Fruit fly (Drosophila melanogaster): ENCODE measurements around the gene CG13887.

The CG13887 gene

DNA sequence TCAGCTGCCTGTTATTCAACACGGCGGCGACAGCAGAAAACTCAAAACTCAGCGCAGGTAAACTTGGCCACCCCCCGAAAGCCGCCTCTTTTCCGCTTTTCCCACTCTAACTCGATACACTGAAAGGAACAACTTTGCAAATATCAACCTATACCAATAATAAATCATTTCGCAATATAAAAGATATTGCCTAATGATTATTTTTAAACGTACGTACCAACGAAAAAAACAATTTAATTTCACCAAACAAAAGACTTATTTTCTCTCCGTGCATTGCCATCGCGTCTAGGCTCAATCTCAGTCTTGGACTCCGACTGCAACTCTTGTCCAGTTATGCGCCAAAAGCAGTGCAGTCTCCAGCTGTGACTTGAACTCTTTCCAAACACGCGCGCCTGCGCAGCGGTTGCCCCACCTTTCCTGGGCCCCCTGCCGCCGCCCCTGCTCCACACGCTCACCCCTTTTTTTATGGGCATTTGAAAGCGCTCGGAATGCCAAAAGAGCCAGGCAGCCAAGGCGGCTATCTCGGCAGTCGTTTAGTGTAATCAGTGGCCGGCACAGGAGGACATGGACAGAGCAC, 31.9 kb upstream of the CG13887 start (continued):
- no peak for TF ChIP-seq CG31388 (GFP tag; optimal IDR thresholded peaks at IDR 0.05)
- peak; percentile 87 for TF ChIP-seq vvl (GFP tag; IDR thresholded peaks at IDR 0.05)
- TF ChIP-seq ara (GFP tag; IDR thresholded peaks at IDR 0.05), result peak; percentile 83
- TF ChIP-seq CG12744 (GFP tag; optimal IDR thresholded peaks at IDR 0.05), result no peak
- TF ChIP-seq CG18011 (GFP tag; optimal IDR thresholded peaks at IDR 0.05), result no peak
- peak; percentile 42; the same call in 1 of the 2 replicates for TF ChIP-seq ap (GFP tag; IDR thresholded peaks at IDR 0.05)
- TF ChIP-seq Six4 (GFP tag; optimal IDR thresholded peaks at IDR 0.05), result peak; percentile 43
- peak; percentile 71 for TF ChIP-seq CG8388 (GFP tag; optimal IDR thresholded peaks at IDR 0.05)
- TF ChIP-seq slou (GFP tag; optimal IDR thresholded peaks at IDR 0.05), result no peak
- TF ChIP-seq CG3726 (GFP tag; IDR thresholded peaks at IDR 0.05), result peak; percentile 56; the same call in 1 of the 3 replicates
- TF ChIP-seq Elba2 (GFP tag; optimal IDR thresholded peaks at IDR 0.05), result no peak
- peak; percentile 34; the same call in 1 of the 2 replicates for TF ChIP-seq Oaz (GFP tag; IDR thresholded peaks at IDR 0.05)
- no peak for TF ChIP-seq CG16779 (GFP tag; IDR thresholded peaks at IDR 0.05)
- no peak; the same call in 2 of the 3 replicates for TF ChIP-seq B-H1 (GFP tag; IDR thresholded peaks at IDR 0.05)
- peak; percentile 54 for TF ChIP-seq Sox102F (GFP tag; optimal IDR thresholded peaks at IDR 0.05)
- TF ChIP-seq sd (tag; optimal IDR thresholded peaks at IDR 0.05), result no peak
- TF ChIP-seq exex (tag; optimal IDR thresholded peaks at IDR 0.05), result no peak
- peak in 1 of 3 experiments; percentile 59 for TF ChIP-seq lola (GFP tag; optimal IDR thresholded peaks at IDR 0.05)
- no peak for TF ChIP-seq emc (GFP tag; optimal IDR thresholded peaks at IDR 0.05)
- TF ChIP-seq Hr3 (GFP tag; optimal IDR thresholded peaks at IDR 0.05), result peak; percentile 37
- no peak for TF ChIP-seq Dip2 (GFP tag; IDR thresholded peaks at IDR 0.05)
- TF ChIP-seq CG15479 (GFP tag; optimal IDR thresholded peaks at IDR 0.05), result no peak
- TF ChIP-seq shn (GFP tag; optimal IDR thresholded peaks at IDR 0.05), result no peak
- TF ChIP-seq Fer1 (GFP tag; optimal IDR thresholded peaks at IDR 0.05), result peak; percentile 58
- TF ChIP-seq pzg (GFP tag; optimal IDR thresholded peaks at IDR 0.05), result no peak
- TF ChIP-seq Kr (GFP tag; optimal IDR thresholded peaks at IDR 0.05), result peak; percentile 8
- peak; percentile 32; the same call in 1 of the 2 replicates for TF ChIP-seq Rx (GFP tag; IDR thresholded peaks at IDR 0.05)
- no peak for TF ChIP-seq cato (GFP tag; optimal IDR thresholded peaks at IDR 0.05; ENCODE audit: borderline replicate concordance)
- no peak for TF ChIP-seq CG15696 (tag; optimal IDR thresholded peaks at IDR 0.05)
- peak; percentile 24 for TF ChIP-seq CG15011 (GFP tag; optimal IDR thresholded peaks at IDR 0.05)
- peak; percentile 61 to 69 for TF ChIP-seq bsh (GFP tag; optimal IDR thresholded peaks at IDR 0.05)
- TF ChIP-seq CG17829 (tag; optimal IDR thresholded peaks at IDR 0.05), result peak; percentile 59
- TF ChIP-seq Blimp-1 (GFP tag; optimal IDR thresholded peaks at IDR 0.05), result peak; percentile 65
- TF ChIP-seq CG12104 (GFP tag; optimal IDR thresholded peaks at IDR 0.05), result peak; percentile 6
- TF ChIP-seq jigr1 (GFP tag; IDR thresholded peaks at IDR 0.05), result no peak
- peak; percentile 32 for TF ChIP-seq CG12071 (GFP tag; optimal IDR thresholded peaks at IDR 0.05)
- peak; percentile 43 for TF ChIP-seq CG5245 (GFP tag; optimal IDR thresholded peaks at IDR 0.05)
- 0 out of 2 replicates have a peak, but pooled peaks have one; percentile 23 for TF ChIP-seq ssp (GFP tag; IDR thresholded peaks at IDR 0.05)
- TF ChIP-seq Usf (GFP tag; optimal IDR thresholded peaks at IDR 0.05), result no peak
- TF ChIP-seq CG7839 (tag; optimal IDR thresholded peaks at IDR 0.05), result peak; percentile 64
- TF ChIP-seq ac (GFP tag; optimal IDR thresholded peaks at IDR 0.05), result no peak
- peak; percentile 33 for TF ChIP-seq CG8281 (tag; optimal IDR thresholded peaks at IDR 0.05)
- TF ChIP-seq CG2889 (GFP tag; IDR thresholded peaks at IDR 0.05), result no peak
- no peak for TF ChIP-seq CG2129 (GFP tag; IDR thresholded peaks at IDR 0.05; ENCODE audit: partially characterized antibody)
- peak; percentile 4 for TF ChIP-seq CG18476 (GFP tag; optimal IDR thresholded peaks at IDR 0.05)
- TF ChIP-seq Dek (tag; optimal IDR thresholded peaks at IDR 0.05), result no peak
- TF ChIP-seq CG7357 (GFP tag; IDR thresholded peaks at IDR 0.05), result peak; percentile 45; the same call in 1 of the 3 replicates
- peak in 1 of 2 experiments; percentile 63 for TF ChIP-seq Eip74EF (GFP tag; optimal IDR thresholded peaks at IDR 0.05)
- peak; percentile 28 for TF ChIP-seq CG2202 (tag; optimal IDR thresholded peaks at IDR 0.05)
